Worm (Caenorhabditis elegans): ENCODE data around the gene Y37H2C.4.

ce11 chrV:18243227-18243626 lies 27.3 kb upstream of the Y37H2C.4 start:
- TF ChIP-seq ceh-28 (tag; optimal IDR thresholded peaks at IDR 0.05) (no peak), pha-4 (tag; optimal IDR thresholded peaks at IDR 0.05) (no peak), daf-12 (tag; optimal IDR thresholded peaks at IDR 0.05) (no peak), nhr-12 (tag; optimal IDR thresholded peaks at IDR 0.05) (no peak), mdl-1 (tag; optimal IDR thresholded peaks at IDR 0.05) (no peak), nhr-76 (tag; optimal IDR thresholded peaks at IDR 0.05) (no peak), ama-1 (optimal IDR thresholded peaks at IDR 0.05) (no peak), elt-1 (tag; optimal IDR thresholded peaks at IDR 0.05) (no peak)
